Worm (Caenorhabditis elegans) whole organism, young adult: Measurements from ENCODE around the gene D1053.3.

Experiments used
- B0035.1 ChIP-seq: sonication (generic microtip); optimal IDR thresholded peaks from 2 replicates; lab custom pipeline; 2016; ENCODE audit warnings: missing genetic modification characterization, mild to moderate bottlenecking, missing compliant biosample characterization, missing genotype, missing genetic modification reagents
- C06A6.2 ChIP-seq: fragments of 200-800 bp; sonication (Bioruptor generic); conservative IDR thresholded peaks from 2 replicates; pipeline ENCODE4 v1.3.6; 2022; ENCODE audit warnings: missing genetic modification characterization, missing compliant biosample characterization
- F23B12.7 ChIP-seq: sonication (generic microtip); optimal IDR thresholded peaks from 2 replicates; lab custom pipeline; 2017; ENCODE audit warnings: missing genetic modification characterization, mild to moderate bottlenecking, missing compliant biosample characterization, antibody characterized with exemption, moderate library complexity; ENCODE audit not compliant: insufficient read depth
- F39B2.1 ChIP-seq: fragments of 200-800 bp; sonication (Bioruptor generic); IDR thresholded peaks from 2 replicates; pipeline ENCODE4 v1.3.6; 2022; ENCODE audit warnings: missing genetic modification reagents, missing genetic modification characterization, missing compliant biosample characterization
- F49E8.2 ChIP-seq: sonication (generic microtip); optimal IDR thresholded peaks from 3 replicates; lab custom pipeline; 2017; ENCODE audit warnings: missing genetic modification characterization, mild to moderate bottlenecking, missing compliant biosample characterization, antibody characterized with exemption, moderate library complexity; ENCODE audit not compliant: insufficient read depth
- F52B5.7 ChIP-seq: sonication (generic microtip); optimal IDR thresholded peaks from 2 replicates; lab custom pipeline; 2016; ENCODE audit warnings: mild to moderate bottlenecking, missing genetic modification characterization, missing compliant biosample characterization
- F55B11.4 ChIP-seq: sonication (generic microtip); optimal IDR thresholded peaks from 2 replicates; lab custom pipeline; 2016; ENCODE audit warnings: missing compliant biosample characterization, missing genetic modification characterization, borderline replicate concordance; ENCODE audit not compliant: insufficient read depth
- K11D2.4 ChIP-seq: fragments of 200-800 bp; sonication (Bioruptor generic); IDR thresholded peaks from 2 replicates; pipeline ENCODE4 v1.3.6; 2022; ENCODE audit warnings: missing genetic modification reagents, missing genetic modification characterization, missing compliant biosample characterization
- T07F8.4 ChIP-seq: sonication (generic microtip); optimal IDR thresholded peaks from 2 replicates; lab custom pipeline; 2016; ENCODE audit warnings: mild to moderate bottlenecking, missing genetic modification characterization, moderate library complexity, missing compliant biosample characterization
- Y56A3A.18 ChIP-seq: fragments of 200-800 bp; sonication (Bioruptor generic); IDR thresholded peaks from 2 replicates; pipeline ENCODE4 v1.3.6; 2022; ENCODE audit warnings: missing genetic modification reagents, missing genetic modification characterization, missing compliant biosample characterization
- Y79H2A.3 ChIP-seq: fragments of 200-800 bp; sonication (Bioruptor generic); conservative IDR thresholded peaks from 2 replicates; pipeline ENCODE4 v1.3.6; 2022; ENCODE audit warnings: missing genetic modification reagents, missing genetic modification characterization, missing compliant biosample characterization
- atf-7 ChIP-seq: sonication (generic microtip); optimal IDR thresholded peaks from 2 replicates; lab custom pipeline; 2017; ENCODE audit warnings: mild to moderate bottlenecking, missing genetic modification characterization, missing compliant biosample characterization
- attf-3 ChIP-seq: fragments of 200-800 bp; sonication (Bioruptor generic); conservative IDR thresholded peaks from 2 replicates; pipeline ENCODE4 v1.3.6; 2022; ENCODE audit warnings: missing genetic modification reagents, missing genetic modification characterization, missing compliant biosample characterization
- bed-2 ChIP-seq: fragments of 200-800 bp; sonication (Bioruptor generic); IDR thresholded peaks from 2 replicates; pipeline ENCODE4 v1.3.6; 2022; ENCODE audit warnings: missing genetic modification reagents, missing genetic modification characterization, missing compliant biosample characterization
- ccch-3 ChIP-seq: fragments of 200-800 bp; sonication (Bioruptor generic); optimal IDR thresholded peaks from 2 replicates; lab custom pipeline; 2018; ENCODE audit warnings: mild to moderate bottlenecking, missing genetic modification characterization, missing compliant biosample characterization
- cebp-2 ChIP-seq: fragments of 200-800 bp; sonication (Bioruptor generic); IDR thresholded peaks from 2 replicates; pipeline ENCODE4 v1.3.6; 2022; ENCODE audit warnings: missing genetic modification characterization, missing compliant biosample characterization
- ceh-79 ChIP-seq: sonication (generic microtip); optimal IDR thresholded peaks from 2 replicates; lab custom pipeline; 2017; ENCODE audit warnings: mild to moderate bottlenecking, missing genetic modification characterization, missing compliant biosample characterization
- chd-7 ChIP-seq: sonication (generic microtip); optimal IDR thresholded peaks from 2 replicates; lab custom pipeline; 2016; ENCODE audit warnings: mild to moderate bottlenecking, missing genetic modification characterization, moderate library complexity, missing compliant biosample characterization
- dpl-1 ChIP-seq: fragments of 150-350 bp; optimal IDR thresholded peaks from 2 replicates; lab custom pipeline; 2014; ENCODE audit warnings: missing biosample characterization, missing genetic modification reagents, missing genetic modification characterization
- egl-44 ChIP-seq: fragments of 200-800 bp; sonication (Bioruptor generic); IDR thresholded peaks from 2 replicates; pipeline ENCODE4 v1.3.6; 2022; ENCODE audit warnings: missing genetic modification reagents, missing genetic modification characterization, missing compliant biosample characterization
- egrh-3 ChIP-seq: fragments of 200-800 bp; sonication (Bioruptor generic); IDR thresholded peaks from 2 replicates; pipeline ENCODE4 v1.3.6; 2022; ENCODE audit warnings: missing genetic modification reagents, missing genetic modification characterization, missing compliant biosample characterization
- ekl-4 ChIP-seq: fragments of 200-800 bp; sonication (Bioruptor generic); IDR thresholded peaks from 2 replicates; pipeline ENCODE4 v1.3.6; 2022; ENCODE audit warnings: missing genetic modification reagents, missing genetic modification characterization, missing compliant biosample characterization
- ets-4 ChIP-seq: fragments of 200-800 bp; sonication (Bioruptor generic); optimal IDR thresholded peaks from 2 replicates; lab custom pipeline; 2018; ENCODE audit warnings: mild to moderate bottlenecking, missing genetic modification characterization, missing compliant biosample characterization
- gei-17 ChIP-seq: fragments of 200-800 bp; sonication (Bioruptor generic); optimal IDR thresholded peaks from 2 replicates; lab custom pipeline; 2018; ENCODE audit warnings: mild to moderate bottlenecking, missing genetic modification characterization, missing compliant biosample characterization
- him-1 ChIP-seq: sonication (generic microtip); optimal IDR thresholded peaks from 2 replicates; lab custom pipeline; 2016; ENCODE audit warnings: missing genotype, missing genetic modification reagents, missing genetic modification characterization, missing compliant biosample characterization
- hlh-12 ChIP-seq: sonication (generic microtip); optimal IDR thresholded peaks from 2 replicates; lab custom pipeline; 2016; ENCODE audit warnings: missing genetic modification characterization, missing compliant biosample characterization
- hrde-1 ChIP-seq: sonication (generic microtip); optimal IDR thresholded peaks from 2 replicates; lab custom pipeline; 2016; ENCODE audit warnings: missing genetic modification characterization, mild to moderate bottlenecking, missing compliant biosample characterization, moderate library complexity, missing genotype, missing genetic modification reagents, borderline replicate concordance
- let-526 ChIP-seq: fragments of 200-800 bp; sonication (Bioruptor generic); IDR thresholded peaks from 2 replicates; pipeline ENCODE4 v1.3.6; 2022; ENCODE audit warnings: missing genetic modification reagents, missing genetic modification characterization, missing compliant biosample characterization
- lir-1 ChIP-seq: fragments of 200-800 bp; sonication (Bioruptor generic); conservative IDR thresholded peaks from 2 replicates; pipeline ENCODE4 v1.3.6; 2022; ENCODE audit warnings: missing genetic modification reagents, missing genetic modification characterization, missing compliant biosample characterization
- lsl-1 ChIP-seq: fragments of 200-800 bp; sonication (Bioruptor generic); optimal IDR thresholded peaks from 2 replicates; lab custom pipeline; 2018; ENCODE audit warnings: mild to moderate bottlenecking, missing genetic modification characterization, moderate library complexity, missing compliant biosample characterization
- madf-10 ChIP-seq: sonication (generic microtip); optimal IDR thresholded peaks from 2 replicates; lab custom pipeline; 2016; ENCODE audit warnings: mild to moderate bottlenecking, missing genetic modification characterization, missing compliant biosample characterization
- madf-8 ChIP-seq: fragments of 200-800 bp; sonication (Bioruptor generic); conservative IDR thresholded peaks from 2 replicates; pipeline ENCODE4 v1.3.6; 2022; ENCODE audit warnings: missing genetic modification reagents, missing genetic modification characterization, missing compliant biosample characterization
- mes-4 ChIP-seq: sonication (generic microtip); optimal IDR thresholded peaks from 2 replicates; lab custom pipeline; 2016; ENCODE audit warnings: missing genotype, missing genetic modification characterization, missing compliant biosample characterization
- nfya-2 ChIP-seq: fragments of 200-800 bp; sonication (Bioruptor generic); IDR thresholded peaks from 2 replicates; pipeline ENCODE4 v1.3.6; 2022; ENCODE audit warnings: missing genetic modification reagents, missing genetic modification characterization, missing compliant biosample characterization
- nfyb-1 ChIP-seq: fragments of 200-800 bp; sonication (Bioruptor generic); IDR thresholded peaks from 2 replicates; pipeline ENCODE4 v1.3.6; 2022; ENCODE audit warnings: missing genetic modification reagents, missing genetic modification characterization, missing compliant biosample characterization
- nhr-179 ChIP-seq: sonication (generic microtip); optimal IDR thresholded peaks from 2 replicates; lab custom pipeline; 2016; ENCODE audit warnings: mild to moderate bottlenecking, missing genetic modification characterization, missing compliant biosample characterization
- pha-4 ChIP-seq: fragments of 150-350 bp; sonication (generic microtip); optimal IDR thresholded peaks from 2 replicates; lab custom pipeline; 2014; ENCODE audit warnings: missing biosample characterization, missing genetic modification reagents, missing genetic modification characterization
- repo-1 ChIP-seq: sonication (generic microtip); optimal IDR thresholded peaks from 2 replicates; lab custom pipeline; 2017; ENCODE audit warnings: mild to moderate bottlenecking, missing genetic modification characterization, missing compliant biosample characterization
- rpc-1 ChIP-seq, 2 experiments: fragments of 150-350 bp in 1 of 2; sonication (generic microtip) in 1 of 2; optimal IDR thresholded peaks; 2 replicates each; lab custom pipeline; 2014 to 2018; ENCODE audit warnings: missing biosample characterization in 1 of 2, missing genetic modification characterization in 1 of 2, missing genetic modification reagents in 1 of 2, missing genotype in 1 of 2
- snpc-1.1 ChIP-seq: sonication (generic microtip); optimal IDR thresholded peaks from 2 replicates; lab custom pipeline; 2017; ENCODE audit warnings: missing genetic modification characterization, mild to moderate bottlenecking, missing compliant biosample characterization, antibody characterized with exemption, moderate library complexity, missing genotype, missing genetic modification reagents; ENCODE audit not compliant: insufficient read depth
- snpc-1.3 ChIP-seq: sonication (generic microtip); optimal IDR thresholded peaks from 2 replicates; lab custom pipeline; 2017; ENCODE audit warnings: missing genetic modification characterization, mild to moderate bottlenecking, missing compliant biosample characterization, antibody characterized with exemption, moderate library complexity, missing genotype, missing genetic modification reagents; ENCODE audit not compliant: insufficient read depth
- tlf-1 ChIP-seq: fragments of 200-800 bp; sonication (Bioruptor generic); optimal IDR thresholded peaks from 2 replicates; lab custom pipeline; 2018; ENCODE audit warnings: mild to moderate bottlenecking, missing genetic modification characterization, missing compliant biosample characterization
- unc-130 ChIP-seq: sonication (generic microtip); optimal IDR thresholded peaks from 2 replicates; lab custom pipeline; 2016; ENCODE audit warnings: missing genetic modification reagents, missing genetic modification characterization, missing compliant biosample characterization
- xnd-1 ChIP-seq: sonication (generic microtip); optimal IDR thresholded peaks from 2 replicates; lab custom pipeline; 2016; ENCODE audit warnings: missing genotype, missing genetic modification reagents, missing genetic modification characterization, missing compliant biosample characterization
- ztf-28 ChIP-seq: fragments of 200-800 bp; sonication (Bioruptor generic); IDR thresholded peaks from 2 replicates; pipeline ENCODE4 v1.3.6; 2022; ENCODE audit warnings: missing genetic modification reagents, missing genetic modification characterization, missing compliant biosample characterization
- ztf-3 ChIP-seq: fragments of 200-800 bp; sonication (Bioruptor generic); optimal IDR thresholded peaks from 2 replicates; lab custom pipeline; 2018; ENCODE audit warnings: mild to moderate bottlenecking, missing genetic modification characterization, missing compliant biosample characterization
- ztf-6 ChIP-seq: fragments of 200-800 bp; sonication (Bioruptor generic); IDR thresholded peaks from 2 replicates; pipeline ENCODE4 v1.3.6; 2022; ENCODE audit warnings: missing genetic modification reagents, missing genetic modification characterization, missing compliant biosample characterization

The D1053.3 gene

ce11 chrX:11757666-11758065 is 20.7 kb upstream of the D1053.3 start (continued):
- TF ChIP-seq Y79H2A.3 (GFP tag; lab: Robert Waterston, UW) (0 out of 2 replicates have a peak, but pooled peaks have one; percentile 59), F55B11.4 (tag; lab: Kevin White, UChicago) (no peak), bed-2 (peak; percentile 58; the same call in 1 of the 2 replicates), ztf-28 (GFP tag; lab: Robert Waterston, UW) (peak; percentile 89; the same call in 1 of the 2 replicates), F52B5.7 (peak; percentile 56), dpl-1 (no peak), F23B12.7 (tag; lab: Kevin White, UChicago) (peak; percentile 90), snpc-1.1 (tag; lab: Kevin White, UChicago) (peak; percentile 36), F49E8.2 (tag; lab: Kevin White, UChicago) (peak; percentile 10), Y56A3A.18 (GFP tag; lab: Robert Waterston, UW) (peak; percentile 92), cebp-2 (GFP tag; lab: Robert Waterston, UW) (0 out of 2 replicates have a peak, but pooled peaks have one; percentile 87), atf-7 (tag; lab: Kevin White, UChicago) (peak; percentile 62), F39B2.1 (GFP tag; lab: Robert Waterston, UW) (0 out of 2 replicates have a peak, but pooled peaks have one; percentile 52), xnd-1 (tag; lab: Kevin White, UChicago) (no peak), nfyb-1 (GFP tag; lab: Robert Waterston, UW) (peak; percentile 91), ets-4 (GFP tag; lab: Kevin White, UChicago) (no peak), repo-1 (tag; lab: Kevin White, UChicago) (peak; percentile 56), ceh-79 (tag; lab: Kevin White, UChicago) (peak; percentile 36), tlf-1 (GFP tag; lab: Kevin White, UChicago) (peak; percentile 60), lir-1 (GFP tag; lab: Robert Waterston, UW) (no peak), ccch-3 (GFP tag; lab: Kevin White, UChicago) (no peak), ekl-4 (GFP tag; lab: Robert Waterston, UW) (peak; percentile 67; the same call in 1 of the 2 replicates), madf-10 (peak; percentile 87), T07F8.4 (peak; percentile 90), B0035.1 (tag; lab: Kevin White, UChicago) (peak; percentile 63), nhr-179 (no peak), rpc-1 (optimal IDR thresholded peaks at IDR 0.05; lab: Kevin White, UChicago) (peak; percentile 95), rpc-1 (tag; optimal IDR thresholded peaks at IDR 0.05; lab: Kevin White, UChicago) (peak; percentile 98), unc-130 (GFP tag; lab: Kevin White, UChicago) (peak; percentile 48), attf-3 (GFP tag; lab: Robert Waterston, UW) (no peak; the same call in 1 of the 2 replicates), pha-4 (no peak), mes-4 (peak; percentile 88), chd-7 (tag; lab: Kevin White, UChicago) (peak; percentile 81), ztf-3 (GFP tag; lab: Kevin White, UChicago) (peak; percentile 31), hrde-1 (tag; lab: Kevin White, UChicago) (peak; percentile 57), egrh-3 (GFP tag; lab: Robert Waterston, UW) (no peak), ztf-6 (GFP tag; lab: Robert Waterston, UW) (peak; percentile 70; the same call in 1 of the 2 replicates), lsl-1 (no peak), C06A6.2 (GFP tag; lab: Robert Waterston, UW) (peak; percentile 64; the same call in 1 of the 2 replicates), hlh-12 (peak; percentile 87), gei-17 (GFP tag; lab: Kevin White, UChicago) (peak; percentile 64), madf-8 (no peak), him-1 (tag; lab: Kevin White, UChicago) (peak; percentile 96), snpc-1.3 (tag; lab: Kevin White, UChicago) (no peak), K11D2.4 (GFP tag; lab: Robert Waterston, UW) (peak; percentile 77), egl-44 (GFP tag; lab: Robert Waterston, UW) (peak; percentile 80), let-526 (GFP tag; lab: Robert Waterston, UW) (peak; percentile 61; the same call in 1 of the 2 replicates), nfya-2 (GFP tag; lab: Robert Waterston, UW) (0 out of 2 replicates have a peak, but pooled peaks have one; percentile 70)
